Fruit fly (Drosophila melanogaster): ENCODE measurements around the gene SLC5A11.
A peak's percentile ranks its signal among the peaks of the same experiment; 100 is the strongest.

dm6 chr2L:8159498-8159897 is 45.4 kb downstream of the SLC5A11 start, which contains the start of the genes PAPLA1 and Rbsn-5:
- peak; percentile 93 for TF ChIP-seq CG1620 (GFP tag; optimal IDR thresholded peaks at IDR 0.05)
- peak; percentile 83 for TF ChIP-seq tj (GFP tag; optimal IDR thresholded peaks at IDR 0.05)
- TF ChIP-seq CG11617 (GFP tag; optimal IDR thresholded peaks at IDR 0.05), result peak; percentile 90
- TF ChIP-seq CG7101 (tag; optimal IDR thresholded peaks at IDR 0.05), result peak; percentile 91
- TF ChIP-seq CG33017 (tag; optimal IDR thresholded peaks at IDR 0.05), result peak; percentile 89
- peak; percentile 96 for TF ChIP-seq kay (GFP tag; ENCODE audit: borderline replicate concordance)
- peak; percentile 95 for TF ChIP-seq bab1 (GFP tag; optimal IDR thresholded peaks at IDR 0.05)
- TF ChIP-seq CG14711 (tag; optimal IDR thresholded peaks at IDR 0.05), result peak; percentile 87
- TF ChIP-seq Hr96 (GFP tag; optimal IDR thresholded peaks at IDR 0.05), result peak; percentile 92
- TF ChIP-seq CG7045 (GFP tag; optimal IDR thresholded peaks at IDR 0.05), result peak; percentile 90
- TF ChIP-seq Mnt (GFP tag; optimal IDR thresholded peaks at IDR 0.05), result peak; percentile 92
- peak; percentile 89 for TF ChIP-seq CG12768 (GFP tag; optimal IDR thresholded peaks at IDR 0.05)
- no peak for TF ChIP-seq CG5204 (GFP tag; optimal IDR thresholded peaks at IDR 0.05)
